Worm (Caenorhabditis elegans) whole organism, L4 larva: ENCODE data around the gene tnt-3.

Source experiments
- F26F4.8 ChIP-seq: fragments of 200-800 bp; sonication (Bioruptor generic); conservative IDR thresholded peaks from 2 replicates; pipeline ENCODE4 v1.3.6; 2022; ENCODE audit warnings: missing genetic modification characterization, missing compliant biosample characterization
- F44E2.7 ChIP-seq: fragments of 200-800 bp; sonication (Bioruptor generic); IDR thresholded peaks from 2 replicates; pipeline ENCODE4 v2.1.2; 2022; ENCODE audit warnings: missing genetic modification characterization, missing compliant biosample characterization
- Y48G9A.11 ChIP-seq: fragments of 200-800 bp; sonication (Bioruptor generic); IDR thresholded peaks from 2 replicates; pipeline ENCODE4 v1.3.6; 2022; ENCODE audit warnings: missing genetic modification reagents, missing genetic modification characterization, missing compliant biosample characterization
- aha-1 ChIP-seq: fragments of 150-350 bp; peaks from one replicate; lab custom pipeline; 2014; ENCODE audit warnings: missing biosample characterization, missing genetic modification characterization
- aly-2 ChIP-seq: sonication (generic microtip); optimal IDR thresholded peaks from 2 replicates; lab custom pipeline; 2018; ENCODE audit warnings: missing biosample characterization, missing genetic modification characterization
- ceh-32 ChIP-seq: sonication (generic microtip); optimal IDR thresholded peaks from 2 replicates; lab custom pipeline; 2016; ENCODE audit warnings: mild to moderate bottlenecking, missing genetic modification characterization, missing compliant biosample characterization; ENCODE audit not compliant: poor library complexity
- ceh-44 ChIP-seq: fragments of 200-800 bp; sonication (Bioruptor generic); IDR thresholded peaks from 2 replicates; pipeline ENCODE4 v1.3.6; 2022; ENCODE audit warnings: missing genetic modification reagents, missing genetic modification characterization, missing compliant biosample characterization
- ceh-62 ChIP-seq: sonication (generic microtip); optimal IDR thresholded peaks from 2 replicates; lab custom pipeline; 2017; ENCODE audit warnings: missing biosample characterization, missing genetic modification characterization
- daf-19 ChIP-seq: fragments of 200-800 bp; sonication (Bioruptor generic); conservative IDR thresholded peaks from 2 replicates; pipeline ENCODE4 v1.3.6; 2022; ENCODE audit warnings: missing genetic modification characterization, missing compliant biosample characterization
- daf-8 ChIP-seq: fragments of 200-800 bp; sonication (Bioruptor generic); IDR thresholded peaks from 2 replicates; pipeline ENCODE4 v1.3.6; 2022; ENCODE audit warnings: missing genetic modification characterization, missing compliant biosample characterization
- dpl-1 ChIP-seq: fragments of 150-350 bp; optimal IDR thresholded peaks from 2 replicates; lab custom pipeline; 2014; ENCODE audit warnings: missing biosample characterization, missing genetic modification reagents, missing genetic modification characterization
- egl-43 ChIP-seq: fragments of 200-800 bp; sonication (Bioruptor generic); IDR thresholded peaks from 2 replicates; pipeline ENCODE4 v1.3.6; 2022; ENCODE audit warnings: missing genetic modification reagents, missing genetic modification characterization, missing compliant biosample characterization
- fos-1 ChIP-seq: fragments of 150-350 bp; optimal IDR thresholded peaks from 2 replicates; lab custom pipeline; 2014; ENCODE audit warnings: missing biosample characterization, missing genetic modification characterization
- hlh-11 ChIP-seq: fragments of 200-800 bp; sonication (Bioruptor generic); optimal IDR thresholded peaks from 2 replicates; lab custom pipeline; 2018; ENCODE audit warnings: mild to moderate bottlenecking, missing genetic modification characterization, missing compliant biosample characterization
- hlh-30 ChIP-seq: sonication (generic microtip); optimal IDR thresholded peaks from 2 replicates; lab custom pipeline; 2017; ENCODE audit warnings: antibody characterized with exemption, mild to moderate bottlenecking, missing genetic modification characterization, missing compliant biosample characterization; ENCODE audit not compliant: insufficient read depth
- lim-7 ChIP-seq: fragments of 200-800 bp; sonication (Bioruptor generic); IDR thresholded peaks from 2 replicates; pipeline ENCODE4 v1.3.6; 2022; ENCODE audit warnings: missing genetic modification characterization, missing compliant biosample characterization
- lin-15B ChIP-seq: fragments of 150-350 bp; sonication (generic microtip); optimal IDR thresholded peaks from 3 replicates; lab custom pipeline; 2014; ENCODE audit warnings: missing biosample characterization, missing genetic modification characterization
- lin-39 ChIP-seq: fragments of 150-350 bp; optimal IDR thresholded peaks from 2 replicates; lab custom pipeline; 2014; ENCODE audit warnings: missing biosample characterization, missing genetic modification reagents, missing genetic modification characterization
- madf-5 ChIP-seq, 2 experiments: fragments of 200-800 bp; sonication (Bioruptor generic); IDR thresholded peaks; 2 replicates each; pipeline ENCODE4 v1.3.6; 2022; ENCODE audit warnings: missing compliant biosample characterization in 2 of 2, missing genetic modification characterization in 2 of 2
- mxl-2 ChIP-seq: fragments of 200-800 bp; sonication (Bioruptor generic); conservative IDR thresholded peaks from 2 replicates; pipeline ENCODE4 v1.3.6; 2022; ENCODE audit warnings: missing genetic modification reagents, missing genetic modification characterization, missing compliant biosample characterization
- mxl-3 ChIP-seq: fragments of 200-800 bp; sonication (Bioruptor generic); optimal IDR thresholded peaks from 2 replicates; lab custom pipeline; 2018; ENCODE audit warnings: mild to moderate bottlenecking, missing genetic modification characterization, missing compliant biosample characterization
- nhr-11 ChIP-seq: fragments of 150-350 bp; optimal IDR thresholded peaks from 2 replicates; lab custom pipeline; 2014; ENCODE audit warnings: missing biosample characterization, missing genetic modification characterization
- nhr-28 ChIP-seq: fragments of 150-350 bp; optimal IDR thresholded peaks from 2 replicates; lab custom pipeline; 2014; ENCODE audit warnings: missing biosample characterization, missing genetic modification characterization
- nhr-77 ChIP-seq: fragments of 150-350 bp; optimal IDR thresholded peaks from 2 replicates; lab custom pipeline; 2014; ENCODE audit warnings: missing biosample characterization, missing genetic modification characterization
- pha-4 ChIP-seq, 2 experiments: fragments of 150-350 bp in 1 of 2; fragments of 200-800 bp in 1 of 2; sonication (Bioruptor generic) in 1 of 2; IDR thresholded peaks in 1 of 2; optimal IDR thresholded peaks in 1 of 2; 2 replicates each; pipeline versions ENCODE4 v1.3.6 to Lab custom; 2014 to 2022; ENCODE audit warnings: missing genetic modification characterization in 2 of 2, missing genetic modification reagents in 2 of 2, missing biosample characterization in 1 of 2, missing compliant biosample characterization in 1 of 2
- php-3 ChIP-seq: fragments of 200-800 bp; sonication (Bioruptor generic); IDR thresholded peaks from 2 replicates; pipeline ENCODE4 v1.3.6; 2022; ENCODE audit warnings: missing genetic modification reagents, missing genetic modification characterization, missing compliant biosample characterization
- skn-1 ChIP-seq: fragments of 150-350 bp; optimal IDR thresholded peaks from 2 replicates; lab custom pipeline; 2014; ENCODE audit warnings: missing biosample characterization, missing genetic modification characterization
- unc-130 ChIP-seq: sonication (generic microtip); optimal IDR thresholded peaks from 2 replicates; lab custom pipeline; 2016; ENCODE audit warnings: missing genetic modification reagents, missing genetic modification characterization, missing compliant biosample characterization
- unc-62 ChIP-seq, 3 experiments: fragments of 150-350 bp in 1 of 3; sonication (generic microtip); optimal IDR thresholded peaks in 2 of 3; peaks in 1 of 3; 1 replicate in 1 of 3; 2 replicates in 2 of 3; lab custom pipeline; 2014 to 2017; ENCODE audit warnings: missing biosample characterization in 3 of 3, missing genetic modification characterization in 3 of 3, missing genetic modification reagents in 3 of 3, missing genotype in 1 of 3
- vab-7 ChIP-seq: fragments of 200-800 bp; sonication (Bioruptor generic); IDR thresholded peaks from 2 replicates; pipeline ENCODE4 v1.3.6; 2022; ENCODE audit warnings: missing genetic modification reagents, missing genetic modification characterization, missing compliant biosample characterization
- ztf-11 ChIP-seq: fragments of 150-350 bp; optimal IDR thresholded peaks from 2 replicates; lab custom pipeline; 2014; ENCODE audit warnings: missing biosample characterization, missing genetic modification characterization

The tnt-3 gene

DNA sequence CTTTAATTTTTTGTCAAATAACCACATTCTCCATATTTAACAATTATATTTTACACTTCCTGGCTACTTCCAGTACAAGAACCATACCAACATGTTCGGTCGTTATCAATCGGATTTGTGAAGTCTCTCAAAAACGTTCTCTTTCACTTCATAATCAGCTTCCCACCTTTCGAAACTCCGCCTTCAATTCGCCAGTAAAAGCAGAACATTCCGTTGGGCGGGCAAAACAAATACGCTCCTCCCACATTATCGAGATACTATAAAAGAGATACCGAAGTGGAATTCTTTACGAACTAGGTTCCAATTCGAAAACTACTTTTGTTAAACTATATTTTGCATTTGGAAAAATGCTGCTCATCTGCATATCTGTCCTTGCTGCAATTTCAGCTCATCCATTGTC, 14.4 kb downstream of the tnt-3 start, which contains the start of gene zig-3:
TSS of gene zig-3 (plus strand) at position 301 of the 400 bp plus-strand sequence.
- TF ChIP-seq nhr-28 (no peak), dpl-1 (GFP tag; lab: Kevin White, UChicago) (no peak), daf-19 (GFP tag; lab: Robert Waterston, UW) (no peak), vab-7 (GFP tag; lab: Robert Waterston, UW) (no peak), lin-15B (tag; lab: Kevin White, UChicago) (no peak), pha-4 (GFP tag; IDR thresholded peaks at IDR 0.05; lab: Robert Waterston, UW) (no peak), pha-4 (tag; optimal IDR thresholded peaks at IDR 0.05; lab: Kevin White, UChicago) (no peak), mxl-3 (GFP tag; lab: Kevin White, UChicago) (no peak), lin-39 (tag; lab: Kevin White, UChicago) (no peak), ztf-11 (no peak)

DNA sequence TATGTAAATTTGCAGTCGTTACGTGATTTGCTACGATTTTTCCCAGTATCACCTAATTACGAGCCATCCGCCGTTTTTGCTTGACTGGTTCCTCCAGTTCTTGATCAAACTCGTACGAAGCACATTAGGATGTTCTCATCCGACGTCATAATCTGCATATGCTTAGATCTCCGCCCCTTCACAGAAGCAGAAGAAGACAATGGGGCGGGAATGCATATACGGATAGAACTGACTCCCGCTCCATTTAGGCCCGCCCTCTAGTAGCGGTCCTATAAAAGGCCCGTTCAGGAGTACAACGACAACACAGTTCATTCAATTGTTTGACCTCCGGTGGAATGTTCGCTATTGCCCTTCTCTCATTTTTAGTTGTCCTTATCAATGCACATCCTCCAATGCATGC, 19.8 kb downstream of the tnt-3 start, which contains the start of gene zig-4:
TSS of gene zig-4 (plus strand) at position 301 of the 400 bp plus-strand sequence.
- TF ChIP-seq aha-1 (tag; lab: Kevin White, UChicago) (peak; percentile 32), mxl-2 (GFP tag; lab: Robert Waterston, UW) (no peak)

DNA sequence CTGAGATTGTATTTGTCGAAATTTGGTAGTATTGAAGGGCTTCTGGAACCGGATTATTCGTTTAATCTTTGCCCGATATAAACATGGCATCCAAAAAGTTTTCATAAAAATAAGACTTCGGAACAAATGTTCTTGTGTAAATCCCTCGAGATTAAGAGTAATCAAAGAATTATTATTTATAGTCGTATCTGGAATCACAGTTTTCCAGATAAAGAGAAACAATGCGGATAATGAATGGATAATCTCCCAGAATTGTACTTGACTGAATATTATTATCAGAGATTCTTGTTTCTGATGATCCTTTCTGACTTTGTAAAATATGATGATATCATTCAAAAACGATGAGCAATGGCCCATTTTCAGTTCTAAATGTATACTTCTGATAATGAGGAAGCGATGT, 23.8 kb downstream of the tnt-3 start:
- no peak for TF ChIP-seq aly-2 (tag; lab: Kevin White, UChicago)
- no peak for TF ChIP-seq Y48G9A.11 (GFP tag; lab: Robert Waterston, UW)
- no peak for TF ChIP-seq lim-7
- TF ChIP-seq madf-5 (GFP tag; IDR thresholded peaks at IDR 0.05; lab: Robert Waterston, UW): no peak
- TF ChIP-seq unc-130 (GFP tag; lab: Kevin White, UChicago): no peak
- no peak for TF ChIP-seq skn-1 (tag; lab: Kevin White, UChicago)
- no peak for TF ChIP-seq hlh-30 (tag; lab: Kevin White, UChicago)
- no peak for TF ChIP-seq nhr-11
- no peak for TF ChIP-seq php-3 (GFP tag; lab: Robert Waterston, UW)
- TF ChIP-seq ceh-32 (tag; lab: Kevin White, UChicago): no peak
- no peak for TF ChIP-seq ceh-44 (GFP tag; lab: Robert Waterston, UW)
- no peak for TF ChIP-seq nhr-77 (tag; lab: Kevin White, UChicago)
- no peak for TF ChIP-seq ceh-62 (tag; lab: Kevin White, UChicago)
- no peak for TF ChIP-seq F44E2.7 (GFP tag; lab: Robert Waterston, UW)
- no peak for TF ChIP-seq lin-39 (tag; lab: Kevin White, UChicago)

DNA sequence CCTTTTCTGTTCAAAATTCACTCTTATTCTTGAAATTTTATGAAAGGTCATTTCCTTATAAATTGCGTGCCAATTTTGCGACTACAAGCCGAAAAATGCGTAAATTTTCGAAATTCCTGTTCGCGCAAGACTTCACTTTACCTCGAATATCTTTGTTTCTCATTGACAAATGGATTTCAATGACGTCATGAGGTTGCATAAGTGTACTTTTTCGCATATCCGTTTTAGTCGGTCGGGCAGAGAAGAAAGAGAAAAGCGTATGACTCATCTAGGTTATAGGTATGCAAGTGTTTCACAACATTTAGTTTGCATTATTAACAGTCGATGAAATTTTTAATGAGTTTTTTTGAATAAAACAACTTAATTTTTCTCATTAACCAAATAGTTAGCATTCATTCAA, 28.8 kb downstream of the tnt-3 start:
- TF ChIP-seq aha-1 (tag; lab: Kevin White, UChicago) (no peak), daf-8 (no peak), fos-1 (no peak)

DNA sequence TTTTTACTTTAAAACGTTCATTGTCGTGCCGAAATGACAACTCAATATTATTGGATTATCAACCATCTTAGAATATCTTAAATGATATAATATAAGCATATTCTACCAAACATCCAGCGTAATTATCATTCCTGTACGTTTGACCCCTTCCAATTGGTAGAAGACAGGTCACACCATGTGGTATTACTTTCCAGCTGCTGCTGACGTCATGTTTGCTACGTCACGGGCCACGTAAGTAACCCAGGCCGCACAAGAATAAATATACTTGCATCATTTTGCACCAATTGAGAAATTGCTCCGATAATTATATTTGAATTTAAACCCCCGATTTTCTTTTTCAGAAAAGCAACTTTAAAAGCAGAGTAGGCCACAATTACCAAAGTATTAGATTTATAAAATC, 29.3 kb downstream of the tnt-3 start:
- no peak for TF ChIP-seq egl-43 (GFP tag; lab: Robert Waterston, UW)
- no peak for TF ChIP-seq F26F4.8
- TF ChIP-seq, all 104 proteins: peak for 0

DNA sequence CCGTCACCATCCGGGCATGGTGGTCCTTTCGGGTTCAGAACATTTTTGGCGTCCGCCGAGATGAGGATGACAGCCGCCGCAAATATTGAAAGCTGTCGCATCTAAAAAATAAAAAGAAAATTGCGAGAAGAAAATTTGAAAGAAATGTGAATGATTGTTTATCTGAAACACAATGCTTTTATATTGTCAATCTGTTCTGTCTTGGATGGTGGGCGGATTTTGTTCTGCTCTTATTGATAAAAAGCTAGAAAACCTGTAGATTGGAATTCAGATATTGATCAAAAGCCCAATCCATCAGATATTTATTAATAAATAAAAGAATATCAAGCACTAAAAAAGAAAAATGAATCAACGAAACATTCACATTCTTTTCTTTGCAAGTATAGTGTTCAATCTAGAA, 31.1 kb downstream of the tnt-3 start, which contains the start of gene C39D10.7:
TSS of gene C39D10.7 (minus strand) at position 101 of the 400 bp plus-strand sequence.
- TF ChIP-seq unc-62 (GFP tag; optimal IDR thresholded peaks at IDR 0.05 in 1 of 2; lab: Kevin White, UChicago) (peak in 1 of 2 experiments; percentile 78), unc-62 (tag; optimal IDR thresholded peaks at IDR 0.05; lab: Kevin White, UChicago) (no peak), hlh-11 (no peak)
